Worm (Caenorhabditis elegans) whole organism, young adult: ENCODE results near the gene Y39G8B.5.

Experiments used
- T07F8.4 ChIP-seq: sonication (generic microtip); optimal IDR thresholded peaks from 2 replicates; lab custom pipeline; 2016; ENCODE audit warnings: mild to moderate bottlenecking, missing genetic modification characterization, moderate library complexity, missing compliant biosample characterization
- chd-7 ChIP-seq: sonication (generic microtip); optimal IDR thresholded peaks from 2 replicates; lab custom pipeline; 2016; ENCODE audit warnings: mild to moderate bottlenecking, missing genetic modification characterization, moderate library complexity, missing compliant biosample characterization
- fkh-3 ChIP-seq: sonication (generic microtip); optimal IDR thresholded peaks from 2 replicates; lab custom pipeline; 2016; ENCODE audit warnings: mild to moderate bottlenecking, missing genetic modification characterization, missing compliant biosample characterization
- mcd-1 ChIP-seq: fragments of 200-800 bp; sonication (Bioruptor generic); IDR thresholded peaks from 2 replicates; pipeline ENCODE4 v1.3.6; 2022; ENCODE audit warnings: missing genetic modification reagents, missing genetic modification characterization, missing compliant biosample characterization
- snpc-1.3 ChIP-seq: sonication (generic microtip); optimal IDR thresholded peaks from 2 replicates; lab custom pipeline; 2017; ENCODE audit warnings: missing genetic modification characterization, mild to moderate bottlenecking, missing compliant biosample characterization, antibody characterized with exemption, moderate library complexity, missing genotype, missing genetic modification reagents; ENCODE audit not compliant: insufficient read depth
- snpc-4 ChIP-seq, 5 experiments: fragments of 150-350 bp in 1 of 5; sonication (generic microtip) in 4 of 5; optimal IDR thresholded peaks; 2 replicates each; lab custom pipeline; 2014 to 2018; ENCODE audit warnings: missing genetic modification characterization in 5 of 5, missing biosample characterization in 3 of 5, antibody characterized with exemption in 2 of 5, mild to moderate bottlenecking in 2 of 5, missing compliant biosample characterization in 2 of 5, missing genotype in 2 of 5, moderate library complexity in 2 of 5, missing genetic modification reagents in 1 of 5
- zim-3 ChIP-seq: sonication (generic microtip); optimal IDR thresholded peaks from 2 replicates; lab custom pipeline; 2017; ENCODE audit warnings: mild to moderate bottlenecking, missing genetic modification characterization, moderate library complexity, missing compliant biosample characterization

DNA sequence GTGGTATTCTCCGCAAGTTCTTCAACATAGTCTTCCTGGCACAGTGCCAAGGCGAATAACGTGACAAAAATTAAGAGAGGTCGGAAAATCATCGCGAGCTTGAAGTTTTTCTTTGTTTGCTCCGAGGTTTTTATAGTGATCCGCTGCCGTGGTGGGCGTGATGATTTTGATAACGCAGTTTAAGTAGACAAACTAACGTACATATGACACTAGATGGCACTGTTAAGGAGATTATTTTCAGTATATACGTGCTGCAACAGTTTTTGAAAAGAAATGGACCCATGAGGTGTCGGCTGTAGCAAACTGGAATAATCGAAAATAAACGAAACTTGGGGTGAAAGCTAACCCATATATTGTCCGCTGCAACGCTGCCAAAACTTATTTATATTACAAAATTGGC, 10.6 kb upstream of the Y39G8B.5 start, which contains the start of gene F01D5.5:
- TF ChIP-seq zim-3 (tag; lab: Kevin White, UChicago) = no peak
- no peak for TF ChIP-seq T07F8.4 (tag; lab: Kevin White, UChicago)
- TF ChIP-seq fkh-3 (tag; lab: Kevin White, UChicago) = no peak
- no peak for TF ChIP-seq snpc-4 (GFP tag; optimal IDR thresholded peaks at IDR 0.05; lab: Kevin White, UChicago)
- no peak for TF ChIP-seq snpc-4 (tag; optimal IDR thresholded peaks at IDR 0.05; lab: Kevin White, UChicago)
- TF ChIP-seq chd-7 = no peak
- no peak for TF ChIP-seq mcd-1 (GFP tag; lab: Robert Waterston, UW)
- TF ChIP-seq snpc-1.3 (tag; lab: Kevin White, UChicago) = no peak
